Worm (Caenorhabditis elegans) whole organism, late embryonic: ENCODE data around the gene kin-21.
A peak's percentile ranks its signal among the peaks of the same experiment; 100 is the strongest.

Experiments used
- ama-1 ChIP-seq: fragments of 150-350 bp; optimal IDR thresholded peaks from 2 replicates; lab custom pipeline; 2014
- ceh-18 ChIP-seq: sonication (generic microtip); optimal IDR thresholded peaks from 2 replicates; lab custom pipeline; 2016; ENCODE audit warnings: missing genetic modification characterization, missing compliant biosample characterization
- ceh-31 ChIP-seq: sonication (generic microtip); optimal IDR thresholded peaks from 2 replicates; lab custom pipeline; 2016; ENCODE audit warnings: missing genetic modification characterization, missing compliant biosample characterization
- ceh-9 ChIP-seq: sonication (generic microtip); optimal IDR thresholded peaks from 2 replicates; lab custom pipeline; 2016; ENCODE audit warnings: mild to moderate bottlenecking, missing genetic modification characterization, inconsistent platforms, missing compliant biosample characterization
- dve-1 ChIP-seq: sonication (generic microtip); optimal IDR thresholded peaks from 2 replicates; lab custom pipeline; 2017; ENCODE audit warnings: antibody characterized with exemption, mild to moderate bottlenecking, missing genetic modification characterization, missing compliant biosample characterization
- elt-2 ChIP-seq: sonication (generic microtip); optimal IDR thresholded peaks from 2 replicates; lab custom pipeline; 2016; ENCODE audit warnings: missing genetic modification reagents, missing genetic modification characterization, missing compliant biosample characterization
- ets-4 ChIP-seq: sonication (generic microtip); optimal IDR thresholded peaks from 2 replicates; lab custom pipeline; 2016; ENCODE audit warnings: missing genetic modification characterization, missing compliant biosample characterization
- fkh-10 ChIP-seq: fragments of 150-350 bp; optimal IDR thresholded peaks from 2 replicates; lab custom pipeline; 2014; ENCODE audit warnings: missing biosample characterization, missing genetic modification reagents, missing genetic modification characterization
- fkh-6 ChIP-seq: sonication (generic microtip); optimal IDR thresholded peaks from 2 replicates; lab custom pipeline; 2016; ENCODE audit warnings: missing genetic modification characterization, missing compliant biosample characterization
- hlh-30 ChIP-seq: sonication (generic microtip); optimal IDR thresholded peaks from 2 replicates; lab custom pipeline; 2017; ENCODE audit warnings: antibody characterized with exemption, missing genetic modification characterization, missing compliant biosample characterization; ENCODE audit not compliant: insufficient read depth
- lim-6 ChIP-seq: sonication (generic microtip); optimal IDR thresholded peaks from 2 replicates; lab custom pipeline; 2016; ENCODE audit warnings: missing genetic modification characterization, missing compliant biosample characterization
- nfya-1 ChIP-seq: sonication (generic microtip); optimal IDR thresholded peaks from 2 replicates; lab custom pipeline; 2017; ENCODE audit warnings: missing genetic modification characterization, mild to moderate bottlenecking, missing compliant biosample characterization, antibody characterized with exemption, moderate library complexity
- nhr-11 ChIP-seq: fragments of 150-350 bp; optimal IDR thresholded peaks from 2 replicates; lab custom pipeline; 2014; ENCODE audit warnings: missing biosample characterization, missing genetic modification characterization
- odd-2 ChIP-seq: sonication (generic microtip); optimal IDR thresholded peaks from 2 replicates; lab custom pipeline; 2017; ENCODE audit warnings: antibody characterized with exemption, mild to moderate bottlenecking, missing genetic modification characterization, missing compliant biosample characterization
- syd-9 ChIP-seq: sonication (generic microtip); optimal IDR thresholded peaks from 2 replicates; lab custom pipeline; 2016; ENCODE audit warnings: mild to moderate bottlenecking, missing genetic modification characterization, moderate library complexity, missing compliant biosample characterization
- unc-3 ChIP-seq, 2 experiments: fragments of 200-800 bp in 1 of 2; sonication (Bioruptor generic) in 1 of 2; sonication (generic microtip) in 1 of 2; conservative IDR thresholded peaks in 1 of 2; optimal IDR thresholded peaks in 1 of 2; 2 replicates each; pipeline versions ENCODE4 v1.3.6 to Lab custom; 2016 to 2022; ENCODE audit warnings: missing compliant biosample characterization in 2 of 2, missing genetic modification characterization in 2 of 2, missing genetic modification reagents in 1 of 2
- unc-42 ChIP-seq: sonication (generic microtip); optimal IDR thresholded peaks from 2 replicates; lab custom pipeline; 2016; ENCODE audit warnings: missing genotype, missing genetic modification characterization, missing compliant biosample characterization
- unc-55 ChIP-seq: sonication (generic microtip); optimal IDR thresholded peaks from 2 replicates; lab custom pipeline; 2017; ENCODE audit warnings: missing biosample characterization, missing genetic modification reagents, missing genetic modification characterization

Gene kin-21

ce11 chrIV:9884257-9884656, 51.6 kb downstream of the kin-21 start, which contains the start of the genes prp-18 and mccc-1:
prp-18 (minus strand) TSS chrIV:9884383.
mccc-1 (plus strand) TSS chrIV:9884570.
- TF ChIP-seq unc-42 (tag; lab: Kevin White, UChicago) (peak; percentile 86), elt-2 (no peak), ama-1 (lab: Kevin White, UChicago) (no peak), unc-55 (GFP tag; lab: Kevin White, UChicago) (peak; percentile 28), hlh-30 (tag; lab: Kevin White, UChicago) (no peak), ets-4 (no peak), odd-2 (tag; lab: Kevin White, UChicago) (no peak), fkh-10 (GFP tag; lab: Kevin White, UChicago) (no peak), dve-1 (tag; lab: Kevin White, UChicago) (peak; percentile 2), ceh-18 (no peak), syd-9 (no peak), nfya-1 (tag; lab: Kevin White, UChicago) (peak; percentile 16), lim-6 (no peak), ceh-9 (tag; lab: Kevin White, UChicago) (no peak), nhr-11 (tag; lab: Kevin White, UChicago) (no peak), fkh-6 (tag; lab: Kevin White, UChicago) (no peak), ceh-31 (peak; percentile 44), unc-3 (GFP tag; conservative IDR thresholded peaks at IDR 0.05; lab: Robert Waterston, UW) (no peak), unc-3 (tag; optimal IDR thresholded peaks at IDR 0.05; lab: Kevin White, UChicago) (no peak)
